Worm (Caenorhabditis elegans) whole organism, early embryonic: ENCODE measurements around the gene ugt-39.

ENCODE experiments used
- F13C5.2 ChIP-seq: sonication (generic microtip); optimal IDR thresholded peaks from 2 replicates; lab custom pipeline; 2017; ENCODE audit warnings: mild to moderate bottlenecking, missing genetic modification characterization, inconsistent platforms, missing compliant biosample characterization
- aly-1 ChIP-seq: sonication (generic microtip); optimal IDR thresholded peaks from 2 replicates; lab custom pipeline; 2016; ENCODE audit warnings: missing genetic modification characterization, missing compliant biosample characterization
- hnd-1 ChIP-seq: sonication (generic microtip); optimal IDR thresholded peaks from 2 replicates; lab custom pipeline; 2016; ENCODE audit warnings: missing genetic modification characterization, missing compliant biosample characterization
- tbx-37 ChIP-seq: fragments of 200-800 bp; sonication (Bioruptor generic); conservative IDR thresholded peaks from 2 replicates; pipeline ENCODE4 v1.3.6; 2022; ENCODE audit warnings: missing genetic modification reagents, missing genetic modification characterization, missing compliant biosample characterization

ce11 chrV:7110370-7110769, 46.6 kb upstream of the ugt-39 start:
- no peak for TF ChIP-seq tbx-37 (GFP tag; lab: Robert Waterston, UW)
- TF ChIP-seq aly-1, result no peak
- no peak for TF ChIP-seq F13C5.2 (tag; lab: Kevin White, UChicago)
- no peak for TF ChIP-seq hnd-1
